Worm (Caenorhabditis elegans): Measurements from ENCODE around the gene F48E8.2.

- no peak for TF ChIP-seq nhr-237 (tag; optimal IDR thresholded peaks at IDR 0.05)
- no peak for TF ChIP-seq nhr-12 (tag; optimal IDR thresholded peaks at IDR 0.05)
- TF ChIP-seq unc-62 (GFP tag; optimal IDR thresholded peaks at IDR 0.05) = no peak
Measured at ce11 chrIII:5474176-5474575, 10.0 kb downstream of the F48E8.2 start, which contains the start of gene lon-1.

Measured in whole organism, mixed stage, embryonic.